Worm (Caenorhabditis elegans) whole organism, L2 larva: Measurements from ENCODE around the gene fbxa-52.
"Not testable (repeated sequence)": the region's sequence is repeated elsewhere in the genome, so short reads cannot be mapped to it uniquely, and the experiment has no call there.

Source experiments
- C34F6.9 ChIP-seq: fragments of 150-350 bp; optimal IDR thresholded peaks from 2 replicates; lab custom pipeline; 2014; ENCODE audit warnings: missing biosample characterization, missing genetic modification characterization
- R02D3.7 ChIP-seq: fragments of 150-350 bp; optimal IDR thresholded peaks from 2 replicates; lab custom pipeline; 2014; ENCODE audit warnings: missing biosample characterization, missing genetic modification characterization
- aly-2 ChIP-seq: fragments of 150-350 bp; optimal IDR thresholded peaks from 2 replicates; lab custom pipeline; 2014; ENCODE audit warnings: missing biosample characterization, missing genetic modification characterization
- ama-1 ChIP-seq: fragments of 150-350 bp; optimal IDR thresholded peaks from 2 replicates; lab custom pipeline; 2018; ENCODE audit warnings: inconsistent platforms
- blmp-1 ChIP-seq: sonication (generic microtip); optimal IDR thresholded peaks from 2 replicates; lab custom pipeline; 2017; ENCODE audit warnings: missing genetic modification characterization, mild to moderate bottlenecking, missing compliant biosample characterization, antibody characterized with exemption, moderate library complexity; ENCODE audit not compliant: insufficient read depth
- dmd-4 ChIP-seq: sonication (generic microtip); optimal IDR thresholded peaks from 2 replicates; lab custom pipeline; 2017; ENCODE audit warnings: missing biosample characterization, missing genetic modification characterization
- egl-27 ChIP-seq: sonication (generic microtip); optimal IDR thresholded peaks from 3 replicates; lab custom pipeline; 2017; ENCODE audit warnings: missing biosample characterization, missing genetic modification reagents, missing genetic modification characterization
- elt-1 ChIP-seq: fragments of 150-350 bp; optimal IDR thresholded peaks from 2 replicates; lab custom pipeline; 2014; ENCODE audit warnings: missing biosample characterization, missing genetic modification characterization
- elt-3 ChIP-seq: sonication (generic microtip); optimal IDR thresholded peaks from 2 replicates; lab custom pipeline; 2017; ENCODE audit warnings: missing biosample characterization, missing genetic modification characterization
- fos-1 ChIP-seq: fragments of 150-350 bp; optimal IDR thresholded peaks from 2 replicates; lab custom pipeline; 2014; ENCODE audit warnings: missing biosample characterization, missing genetic modification characterization
- gmeb-1 ChIP-seq: fragments of 150-350 bp; optimal IDR thresholded peaks from 2 replicates; lab custom pipeline; 2014; ENCODE audit warnings: missing biosample characterization, missing genetic modification characterization
- lin-39 ChIP-seq: fragments of 150-350 bp; optimal IDR thresholded peaks from 2 replicates; lab custom pipeline; 2014; ENCODE audit warnings: missing biosample characterization, missing genetic modification reagents, missing genetic modification characterization
- mdl-1 ChIP-seq, 2 experiments: fragments of 150-350 bp in 1 of 2; sonication (generic microtip) in 1 of 2; optimal IDR thresholded peaks; 2 replicates each; lab custom pipeline; 2017; ENCODE audit warnings: missing biosample characterization in 2 of 2, missing genetic modification characterization in 2 of 2
- nhr-10 ChIP-seq: sonication (generic microtip); optimal IDR thresholded peaks from 2 replicates; lab custom pipeline; 2017; ENCODE audit warnings: missing biosample characterization, missing genetic modification characterization
- nhr-11 ChIP-seq: fragments of 150-350 bp; optimal IDR thresholded peaks from 2 replicates; lab custom pipeline; 2014; ENCODE audit warnings: missing biosample characterization, missing genetic modification characterization
- nhr-129 ChIP-seq: fragments of 150-350 bp; optimal IDR thresholded peaks from 2 replicates; lab custom pipeline; 2014; ENCODE audit warnings: missing biosample characterization, missing genetic modification characterization
- nhr-21 ChIP-seq: fragments of 150-350 bp; optimal IDR thresholded peaks from 2 replicates; lab custom pipeline; 2014; ENCODE audit warnings: missing biosample characterization, missing genetic modification characterization
- nhr-23 ChIP-seq: fragments of 150-350 bp; optimal IDR thresholded peaks from 2 replicates; lab custom pipeline; 2014; ENCODE audit warnings: missing biosample characterization, missing genetic modification reagents, missing genetic modification characterization
- nhr-237 ChIP-seq: fragments of 150-350 bp; optimal IDR thresholded peaks from 2 replicates; lab custom pipeline; 2014; ENCODE audit warnings: missing biosample characterization, missing genetic modification characterization
- nhr-25 ChIP-seq: fragments of 150-350 bp; sonication (generic microtip); optimal IDR thresholded peaks from 3 replicates; lab custom pipeline; 2014; ENCODE audit warnings: missing biosample characterization, missing genetic modification characterization
- nhr-6 ChIP-seq: fragments of 150-350 bp; optimal IDR thresholded peaks from 2 replicates; lab custom pipeline; 2014; ENCODE audit warnings: missing biosample characterization, missing genetic modification characterization
- peb-1 ChIP-seq: fragments of 150-350 bp; optimal IDR thresholded peaks from 2 replicates; lab custom pipeline; 2014; ENCODE audit warnings: missing biosample characterization, missing genetic modification characterization
- sma-3 ChIP-seq: sonication (generic microtip); optimal IDR thresholded peaks from 2 replicates; lab custom pipeline; 2016; ENCODE audit warnings: missing genetic modification reagents, missing genetic modification characterization, missing compliant biosample characterization
- sma-9 ChIP-seq, 2 experiments: fragments of 150-350 bp in 1 of 2; sonication (generic microtip) in 1 of 2; optimal IDR thresholded peaks; 2 replicates each; lab custom pipeline; 2014 to 2016; ENCODE audit warnings: missing genetic modification characterization in 2 of 2, mild to moderate bottlenecking in 1 of 2, missing biosample characterization in 1 of 2, missing compliant biosample characterization in 1 of 2, missing genetic modification reagents in 1 of 2, moderate library complexity in 1 of 2
- snpc-4 ChIP-seq: fragments of 150-350 bp; optimal IDR thresholded peaks from 2 replicates; lab custom pipeline; 2014; ENCODE audit warnings: missing biosample characterization, missing genetic modification characterization
- unc-39 ChIP-seq: fragments of 150-350 bp; optimal IDR thresholded peaks from 2 replicates; lab custom pipeline; 2014; ENCODE audit warnings: missing biosample characterization, missing genetic modification characterization
- unc-55 ChIP-seq: fragments of 150-350 bp; sonication (generic microtip); optimal IDR thresholded peaks from 3 replicates; lab custom pipeline; 2014; ENCODE audit warnings: missing biosample characterization, missing genetic modification reagents, missing genetic modification characterization
- ztf-11 ChIP-seq: sonication (generic microtip); optimal IDR thresholded peaks from 2 replicates; lab custom pipeline; 2017; ENCODE audit warnings: missing biosample characterization, missing genetic modification characterization
- ztf-4 ChIP-seq: fragments of 150-350 bp; optimal IDR thresholded peaks from 2 replicates; lab custom pipeline; 2014; ENCODE audit warnings: missing biosample characterization, missing genetic modification characterization

Gene fbxa-52

DNA sequence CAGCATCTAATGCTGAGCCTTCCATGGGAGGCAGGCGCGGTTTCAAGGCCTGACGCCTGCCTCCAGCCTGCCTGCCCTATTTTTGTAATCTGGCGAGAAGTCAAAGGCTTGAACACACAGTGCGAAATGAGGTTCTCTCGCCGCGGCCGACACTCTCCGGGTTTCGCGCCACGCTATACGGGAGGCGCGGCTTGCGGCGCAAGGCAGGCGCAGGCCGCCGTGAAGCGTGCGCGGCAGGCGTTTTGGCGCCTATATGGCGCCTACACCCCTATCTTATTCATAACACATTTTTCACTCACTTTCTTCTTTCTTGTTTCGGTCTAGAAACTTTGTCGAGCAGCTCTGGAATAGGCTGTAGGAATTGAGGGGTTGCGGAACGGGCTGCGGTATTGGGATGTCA, 9.4 kb downstream of the fbxa-52 start:
- TF ChIP-seq aly-2 (tag; lab: Kevin White, UChicago) (no peak), nhr-11 (no peak)
- TF ChIP-seq, all 48 proteins: peak for 0

DNA sequence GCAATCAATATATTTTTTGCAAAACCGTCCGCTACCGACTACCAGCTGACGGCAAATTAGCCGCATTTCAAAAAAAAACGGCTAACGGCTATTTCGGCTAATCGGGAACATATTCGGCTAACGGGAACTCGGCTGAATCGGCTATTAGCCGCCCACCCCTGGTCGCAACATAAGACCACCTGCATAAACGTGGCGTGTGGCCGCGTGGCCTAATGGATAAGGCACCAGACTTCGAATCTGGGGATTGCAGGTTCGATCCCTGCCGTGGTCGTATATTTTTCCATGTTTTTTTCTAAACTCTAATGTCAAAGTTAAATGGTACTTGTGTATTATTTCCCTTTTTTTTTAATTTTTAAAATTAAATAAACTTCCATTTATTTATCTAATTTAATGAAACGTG, 14.0 kb downstream of the fbxa-52 start:
- TF ChIP-seq elt-1 (tag; lab: Kevin White, UChicago) (no peak), gmeb-1 (no peak), sma-9 (GFP tag; optimal IDR thresholded peaks at IDR 0.05; lab: Kevin White, UChicago) (no peak), sma-9 (tag; optimal IDR thresholded peaks at IDR 0.05; lab: Kevin White, UChicago) (no peak), nhr-237 (no peak), nhr-6 (no peak), fos-1 (tag; lab: Kevin White, UChicago) (no peak)
- TF ChIP-seq, all 48 proteins: peak for 0

DNA sequence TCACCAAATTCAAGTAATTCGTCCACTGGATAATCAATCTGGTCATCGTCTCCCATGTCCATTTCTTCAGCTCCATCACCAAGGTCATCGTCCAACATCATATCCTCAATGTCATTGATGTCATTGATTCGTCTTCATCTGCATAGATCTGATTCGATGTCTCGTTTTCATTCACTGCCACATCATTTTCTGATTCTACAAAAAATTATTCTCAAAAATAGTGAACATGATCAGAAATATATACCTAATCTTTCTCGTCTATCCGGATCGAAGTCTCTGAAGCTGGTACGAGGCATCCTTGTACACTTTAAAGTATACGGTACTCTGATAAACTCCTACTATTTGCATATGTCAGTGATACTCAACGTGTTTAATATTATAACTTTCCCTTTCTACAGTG, 15.6 kb downstream of the fbxa-52 start, which contains the start of gene C36C9.4:
Gene C36C9.4, minus strand, starts transcription at position 101 of the 400 bp plus-strand sequence.
- TF ChIP-seq nhr-23 (tag; lab: Kevin White, UChicago); egl-27; sma-9 (GFP tag; optimal IDR thresholded peaks at IDR 0.05; lab: Kevin White, UChicago); sma-9 (tag; optimal IDR thresholded peaks at IDR 0.05; lab: Kevin White, UChicago): not testable (repeated sequence)

DNA sequence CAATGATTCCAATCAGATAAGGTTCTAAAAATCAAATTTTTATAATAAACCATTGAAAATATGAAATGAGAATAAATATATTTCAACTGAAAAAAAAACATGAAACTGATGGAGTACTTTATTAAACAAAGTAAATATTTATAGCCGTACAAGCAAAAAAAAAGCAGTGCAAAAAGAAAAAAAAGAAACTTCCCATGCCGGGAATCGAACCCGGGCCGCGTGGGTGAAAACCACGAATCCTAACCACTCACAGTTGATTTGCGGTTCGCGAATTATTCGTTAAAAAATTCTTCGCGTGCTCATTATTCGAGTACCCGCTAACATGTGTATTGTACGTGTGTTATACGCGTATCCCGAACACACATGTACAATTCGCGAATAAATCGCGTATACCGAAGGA, 21.5 kb downstream of the fbxa-52 start, which contains the start of gene C36C9.6:
Gene C36C9.6, minus strand, starts transcription at position 101 of the 400 bp plus-strand sequence.
- TF ChIP-seq dmd-4 (tag; lab: Kevin White, UChicago); R02D3.7; elt-1 (tag; lab: Kevin White, UChicago): not testable (repeated sequence)

DNA sequence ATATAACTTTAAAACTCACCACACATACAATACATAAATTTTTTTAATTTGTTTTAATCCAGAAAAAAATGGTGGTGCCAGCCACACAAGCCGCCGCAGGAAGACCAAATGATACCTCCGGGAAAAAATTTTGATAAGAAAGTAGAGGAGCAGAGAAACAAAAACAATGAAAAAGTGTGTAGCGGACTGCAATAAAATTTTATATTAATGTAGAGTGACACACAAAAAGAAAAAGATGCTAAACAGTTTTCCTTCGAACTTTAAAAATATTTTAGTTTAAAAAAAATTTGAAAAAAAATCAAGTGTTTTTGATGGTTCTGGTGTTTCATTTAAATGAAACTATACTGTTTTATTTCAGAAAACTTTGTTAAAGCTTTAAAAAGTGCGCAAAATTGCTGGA, 22.4 kb downstream of the fbxa-52 start, which contains the start of gene C36C9.12:
Gene C36C9.12, minus strand, starts transcription at position 101 of the 400 bp plus-strand sequence.
- not testable (repeated sequence) for TF ChIP-seq lin-39 (tag; lab: Kevin White, UChicago); ztf-11 (tag; lab: Kevin White, UChicago); ztf-4

DNA sequence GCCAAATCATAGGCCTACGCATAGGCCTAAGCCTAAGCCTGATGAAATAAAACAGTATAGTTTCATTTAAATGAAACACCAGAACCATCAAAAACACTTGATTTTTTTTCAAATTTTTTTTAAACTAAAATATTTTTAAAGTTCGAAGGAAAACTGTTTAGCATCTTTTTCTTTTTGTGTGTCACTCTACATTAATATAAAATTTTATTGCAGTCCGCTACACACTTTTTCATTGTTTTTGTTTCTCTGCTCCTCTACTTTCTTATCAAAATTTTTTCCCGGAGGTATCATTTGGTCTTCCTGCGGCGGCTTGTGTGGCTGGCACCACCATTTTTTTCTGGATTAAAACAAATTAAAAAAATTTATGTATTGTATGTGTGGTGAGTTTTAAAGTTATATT, 25.4 kb downstream of the fbxa-52 start, which contains the start of gene C36C9.11:
Gene C36C9.11, plus strand, starts transcription at position 301 of the 400 bp plus-strand sequence.
- not testable (repeated sequence) for TF ChIP-seq elt-3; mdl-1 (tag; optimal IDR thresholded peaks at IDR 0.05; lab: Kevin White, UChicago); ama-1 (lab: Kevin White, UChicago)

DNA sequence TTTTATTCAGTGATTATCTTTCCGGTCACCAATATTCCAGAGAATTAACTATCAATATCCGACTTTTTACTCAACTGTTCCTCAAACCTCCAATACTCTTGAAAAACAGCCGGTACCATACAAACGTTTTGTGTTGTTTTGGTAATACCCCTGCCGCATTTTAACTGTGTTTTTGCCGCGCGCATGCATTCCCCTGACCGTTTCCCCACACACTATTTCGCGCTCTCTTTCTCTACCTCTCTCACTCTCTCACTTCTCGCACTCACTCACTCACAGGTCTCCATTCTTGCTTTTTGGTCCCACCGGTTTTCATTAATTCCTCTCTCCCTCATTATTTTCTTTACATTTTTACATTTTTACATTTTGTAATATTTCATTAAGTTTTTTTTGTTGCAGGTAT, 29.9 kb downstream of the fbxa-52 start, which contains the start of gene meg-4:
Gene meg-4, plus strand, starts transcription at position 397 of the 400 bp plus-strand sequence.
- TF ChIP-seq nhr-23 (tag; lab: Kevin White, UChicago): no peak
- no peak for TF ChIP-seq mdl-1 (tag; optimal IDR thresholded peaks at IDR 0.05; lab: Kevin White, UChicago)
- TF ChIP-seq ztf-4: no peak
- no peak for TF ChIP-seq nhr-237
- TF ChIP-seq nhr-129 (tag; lab: Kevin White, UChicago): no peak
- TF ChIP-seq peb-1 (tag; lab: Kevin White, UChicago): no peak
- TF ChIP-seq unc-55 (GFP tag; lab: Kevin White, UChicago): no peak
- TF ChIP-seq blmp-1 (tag; lab: Kevin White, UChicago): no peak
- no peak for TF ChIP-seq nhr-6
- no peak for TF ChIP-seq nhr-10 (tag; lab: Kevin White, UChicago)

DNA sequence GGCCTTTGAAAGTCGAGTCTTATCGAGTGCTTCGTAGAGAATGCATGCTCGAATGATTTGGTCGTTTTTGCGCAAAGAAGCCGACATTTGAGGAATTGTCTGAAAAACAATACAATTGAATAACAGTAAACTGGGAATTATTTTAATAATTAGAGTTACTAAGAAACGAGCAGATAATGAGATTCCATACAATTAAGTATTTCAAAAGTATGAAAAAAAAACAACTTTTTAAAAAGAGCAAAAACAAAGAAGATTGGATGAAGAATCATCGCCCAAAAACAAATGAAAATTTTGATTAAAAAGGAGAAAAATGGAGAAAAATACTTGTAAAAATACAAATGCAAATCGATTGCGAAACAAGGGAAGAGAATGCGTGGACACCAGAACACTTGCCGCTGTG, 34.4 kb downstream of the fbxa-52 start, which contains the start of gene fbxa-170:
Gene fbxa-170, minus strand, starts transcription at position 101 of the 400 bp plus-strand sequence.
- TF ChIP-seq unc-39 (tag; lab: Kevin White, UChicago) (no peak), sma-3 (GFP tag; lab: Kevin White, UChicago) (no peak), aly-2 (tag; lab: Kevin White, UChicago) (no peak), sma-9 (GFP tag; optimal IDR thresholded peaks at IDR 0.05; lab: Kevin White, UChicago) (no peak), sma-9 (tag; optimal IDR thresholded peaks at IDR 0.05; lab: Kevin White, UChicago) (no peak), nhr-23 (tag; lab: Kevin White, UChicago) (no peak), ztf-4 (no peak), nhr-10 (tag; lab: Kevin White, UChicago) (no peak), dmd-4 (tag; lab: Kevin White, UChicago) (no peak), nhr-25 (tag; lab: Kevin White, UChicago) (no peak), lin-39 (tag; lab: Kevin White, UChicago) (no peak), C34F6.9 (tag; lab: Kevin White, UChicago) (no peak), gmeb-1 (no peak), nhr-6 (no peak), snpc-4 (no peak), nhr-237 (no peak), nhr-21 (tag; lab: Kevin White, UChicago) (no peak), ztf-11 (tag; lab: Kevin White, UChicago) (no peak), nhr-11 (no peak), elt-1 (tag; lab: Kevin White, UChicago) (no peak), R02D3.7 (no peak)
